Worm (Caenorhabditis elegans) whole organism, L4/young adult: Measurements from ENCODE around the gene Y48B6A.10.

Experiments
- W03F9.2 ChIP-seq: fragments of 150-350 bp; optimal IDR thresholded peaks from 2 replicates; lab custom pipeline; 2014; ENCODE audit warnings: missing biosample characterization, missing genetic modification characterization
- dao-5 ChIP-seq: sonication (generic microtip); optimal IDR thresholded peaks from 2 replicates; lab custom pipeline; 2016; ENCODE audit warnings: missing genotype, missing genetic modification characterization, moderate library complexity, missing compliant biosample characterization
- him-1 ChIP-seq: sonication (generic microtip); optimal IDR thresholded peaks from 2 replicates; lab custom pipeline; 2016; ENCODE audit warnings: missing genotype, missing genetic modification reagents, missing genetic modification characterization, missing compliant biosample characterization

DNA sequence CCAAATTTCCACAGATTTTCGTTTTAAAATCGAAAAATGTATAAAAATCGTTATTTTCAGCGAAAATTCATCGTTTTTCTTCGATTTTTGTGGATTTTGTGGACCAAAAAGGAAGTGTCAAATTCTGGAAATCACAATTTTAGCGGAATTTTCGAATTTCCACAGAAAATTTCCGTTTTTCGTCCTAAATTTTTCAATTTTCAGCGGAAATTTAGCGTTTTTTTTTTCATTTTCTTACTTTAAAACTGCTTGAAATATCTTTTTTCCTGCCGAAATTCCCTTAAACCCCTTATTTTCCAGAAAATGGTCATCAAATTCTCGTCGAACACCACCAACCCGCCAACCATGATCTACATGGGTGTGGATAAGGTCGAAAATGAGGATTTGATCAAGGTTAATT is 37.8 kb downstream of the Y48B6A.10 start, which contains the start of gene Y54G11A.2:
- no peak for TF ChIP-seq him-1
- TF ChIP-seq W03F9.2 (tag; lab: Kevin White, UChicago): no peak
- TF ChIP-seq dao-5 (tag; lab: Kevin White, UChicago): no peak
